Worm (Caenorhabditis elegans): ENCODE results near the gene clik-2.

clik-2 gene

ce11 chrX:7689570-7689969 lies 551 bp upstream of the clik-2 start:
- TF ChIP-seq elt-3 (tag; optimal IDR thresholded peaks at IDR 0.05) (no peak), pha-4 (tag; optimal IDR thresholded peaks at IDR 0.05) (peak; percentile 61), zag-1 (tag; optimal IDR thresholded peaks at IDR 0.05) (no peak), nhr-25 (tag; optimal IDR thresholded peaks at IDR 0.05) (no peak), lsy-12 (tag; optimal IDR thresholded peaks at IDR 0.05) (no peak)

- peak; percentile 75 for TF ChIP-seq ceh-28 (tag; optimal IDR thresholded peaks at IDR 0.05)
- TF ChIP-seq lin-39 (tag; optimal IDR thresholded peaks at IDR 0.05), result peak; percentile 69
- peak; percentile 46 for TF ChIP-seq sea-2 (GFP tag; optimal IDR thresholded peaks at IDR 0.05)
- peak; percentile 55 for TF ChIP-seq pha-4 (tag; optimal IDR thresholded peaks at IDR 0.05)
- TF ChIP-seq unc-62 (GFP tag; optimal IDR thresholded peaks at IDR 0.05), result peak; percentile 65
- TF ChIP-seq elt-1 (tag; optimal IDR thresholded peaks at IDR 0.05), result peak; percentile 25
- no peak for TF ChIP-seq ama-1 (optimal IDR thresholded peaks at IDR 0.05)
- TF ChIP-seq ztf-11 (tag; optimal IDR thresholded peaks at IDR 0.05), result no peak
- peak; percentile 65 for TF ChIP-seq nfya-1 (tag; optimal IDR thresholded peaks at IDR 0.05; ENCODE audit: insufficient read depth)
- peak; percentile 44 for TF ChIP-seq hmg-11 (tag; optimal IDR thresholded peaks at IDR 0.05)
- TF ChIP-seq nhr-23 (tag; optimal IDR thresholded peaks at IDR 0.05), result no peak
Observed at ce11 chrX:7681965-7682946, 6.8 kb downstream of the clik-2 start, which contains the start of gene unc-18. Gene unc-18 (plus strand): TSS chrX:7682896.

ce11 chrX:7680545-7681330 lies 8.3 kb downstream of the clik-2 start, which contains the start of gene stn-2:
Gene stn-2 (minus strand): TSS chrX:7680619.
- no peak for TF ChIP-seq nhr-11 (tag; optimal IDR thresholded peaks at IDR 0.05)
- no peak for TF ChIP-seq mdl-1 (tag; optimal IDR thresholded peaks at IDR 0.05)
- no peak for TF ChIP-seq nhr-25 (tag; optimal IDR thresholded peaks at IDR 0.05)
- no peak for TF ChIP-seq jun-1 (tag; optimal IDR thresholded peaks at IDR 0.05)
- no peak for TF ChIP-seq ceh-82 (tag; optimal IDR thresholded peaks at IDR 0.05)
- TF ChIP-seq zag-1 (tag; optimal IDR thresholded peaks at IDR 0.05), result no peak
- no peak for TF ChIP-seq fos-1 (tag; optimal IDR thresholded peaks at IDR 0.05)
- TF ChIP-seq egl-5 (tag; optimal IDR thresholded peaks at IDR 0.05), result no peak
- no peak for TF ChIP-seq ztf-11 (tag; optimal IDR thresholded peaks at IDR 0.05)
- TF ChIP-seq nhr-23 (tag; optimal IDR thresholded peaks at IDR 0.05), result no peak
- no peak for TF ChIP-seq lin-15B (tag; optimal IDR thresholded peaks at IDR 0.05)
- no peak for TF ChIP-seq nhr-67 (tag; optimal IDR thresholded peaks at IDR 0.05)
- TF ChIP-seq nhr-28 (tag; optimal IDR thresholded peaks at IDR 0.05), result no peak
- no peak for TF ChIP-seq skn-1 (tag; optimal IDR thresholded peaks at IDR 0.05)
- TF ChIP-seq nfya-1 (tag; optimal IDR thresholded peaks at IDR 0.05; ENCODE audit: insufficient read depth), result peak; percentile 16
- no peak for TF ChIP-seq elt-1 (tag; optimal IDR thresholded peaks at IDR 0.05)
- TF ChIP-seq nhr-43 (tag; optimal IDR thresholded peaks at IDR 0.05; ENCODE audit: poor library complexity, severe bottlenecking), result peak; percentile 56
- peak; percentile 20 for TF ChIP-seq pha-4 (tag; optimal IDR thresholded peaks at IDR 0.05)
- peak; percentile 32 for TF ChIP-seq lin-39 (tag; optimal IDR thresholded peaks at IDR 0.05)
- no peak for TF ChIP-seq ZK546.5 (tag; optimal IDR thresholded peaks at IDR 0.05)
- TF ChIP-seq unc-62 (GFP tag; optimal IDR thresholded peaks at IDR 0.05), result no peak
- TF ChIP-seq tbx-2 (tag; optimal IDR thresholded peaks at IDR 0.05), result no peak
- no peak for TF ChIP-seq ceh-16 (tag; optimal IDR thresholded peaks at IDR 0.05)
- no peak for TF ChIP-seq nhr-12 (tag; optimal IDR thresholded peaks at IDR 0.05)
- TF ChIP-seq elt-2 (tag; optimal IDR thresholded peaks at IDR 0.05), result peak; percentile 24
- TF ChIP-seq fkh-2 (tag; optimal IDR thresholded peaks at IDR 0.05), result no peak
- no peak for TF ChIP-seq ceh-9 (tag; optimal IDR thresholded peaks at IDR 0.05)
- TF ChIP-seq snpc-4 (tag; optimal IDR thresholded peaks at IDR 0.05), result no peak
- TF ChIP-seq unc-39 (tag; optimal IDR thresholded peaks at IDR 0.05), result no peak
- no peak for TF ChIP-seq hmg-11 (tag; optimal IDR thresholded peaks at IDR 0.05)
- TF ChIP-seq ama-1 (optimal IDR thresholded peaks at IDR 0.05), result no peak
- TF ChIP-seq elt-3 (tag; optimal IDR thresholded peaks at IDR 0.05), result no peak
